Fruit fly (Drosophila melanogaster) whole organism, embryonic: Measurements from ENCODE around the gene Pcyt1.

ENCODE experiments used
- Aef1 ChIP-seq: fragments of 200-800 bp; sonication (Bioruptor generic); IDR thresholded peaks from 3 replicates; pipeline ENCODE4 v1.3.6; 2022; ENCODE audit warnings: missing biosample characterization, missing genetic modification characterization
- Antp ChIP-seq: fragments of 200-800 bp; sonication (Bioruptor generic); optimal IDR thresholded peaks from 3 replicates; lab custom pipeline; 2016; ENCODE audit warnings: missing biosample characterization, missing genetic modification characterization
- CG10267 ChIP-seq: fragments of 200-800 bp; sonication (Bioruptor generic); optimal IDR thresholded peaks from 2 replicates; lab custom pipeline; 2018; ENCODE audit warnings: missing biosample characterization, mild to moderate bottlenecking, missing genetic modification characterization, moderate library complexity
- CG11247 ChIP-seq: fragments of 200-800 bp; sonication (Bioruptor generic); IDR thresholded peaks from 2 replicates; pipeline ENCODE4 v1.3.6; 2022; ENCODE audit warnings: missing biosample characterization, missing genetic modification characterization
- CG11456 ChIP-seq: fragments of 200-800 bp; sonication (Bioruptor generic); IDR thresholded peaks from 3 replicates; pipeline ENCODE4 v1.3.6; 2022; ENCODE audit warnings: missing biosample characterization, missing genetic modification characterization
- CG15601 ChIP-seq: fragments of 200-800 bp; sonication (Bioruptor generic); optimal IDR thresholded peaks from 3 replicates; lab custom pipeline; 2019; ENCODE audit warnings: missing biosample characterization, mild to moderate bottlenecking, missing genetic modification characterization, moderate library complexity
- CG1603 ChIP-seq: fragments of 200-800 bp; sonication (Bioruptor generic); optimal IDR thresholded peaks from 2 replicates; lab custom pipeline; 2019; ENCODE audit warnings: missing biosample characterization, mild to moderate bottlenecking, missing genetic modification characterization, moderate library complexity
- CG16863 ChIP-seq: fragments of 200-800 bp; sonication (Bioruptor generic); optimal IDR thresholded peaks from 3 replicates; lab custom pipeline; 2016; ENCODE audit warnings: missing biosample characterization, missing genetic modification characterization
- CG17612 ChIP-seq: fragments of 200-800 bp; sonication (Bioruptor generic); IDR thresholded peaks from 2 replicates; pipeline ENCODE4 v1.3.6; 2022; ENCODE audit warnings: missing biosample characterization, missing genetic modification characterization
- CG18262 ChIP-seq: fragments of 200-800 bp; optimal IDR thresholded peaks from 3 replicates; lab custom pipeline; 2019; ENCODE audit warnings: missing biosample characterization, mild to moderate bottlenecking, missing genetic modification characterization, moderate library complexity
- CG30403 ChIP-seq: fragments of 200-800 bp; sonication (Bioruptor generic); optimal IDR thresholded peaks from 3 replicates; lab custom pipeline; 2016; ENCODE audit warnings: missing biosample characterization, missing genetic modification characterization
- CG6175 ChIP-seq: fragments of 200-800 bp; sonication (Bioruptor generic); IDR thresholded peaks from 3 replicates; pipeline ENCODE4 v1.3.6; 2022; ENCODE audit warnings: missing biosample characterization, missing genetic modification characterization
- CG7357 ChIP-seq: fragments of 200-800 bp; sonication (Bioruptor generic); IDR thresholded peaks from 3 replicates; pipeline ENCODE4 v1.3.6; 2022; ENCODE audit warnings: missing biosample characterization, missing genetic modification characterization
- CG7556 ChIP-seq: fragments of 200-800 bp; sonication (Bioruptor generic); optimal IDR thresholded peaks from 2 replicates; lab custom pipeline; 2017; ENCODE audit warnings: missing biosample characterization, mild to moderate bottlenecking, missing genetic modification characterization
- CG9876 ChIP-seq: fragments of 200-800 bp; sonication (Bioruptor generic); optimal IDR thresholded peaks from 2 replicates; lab custom pipeline; 2016; ENCODE audit warnings: missing biosample characterization, missing genetic modification characterization
- CoRest ChIP-seq: fragments of 200-800 bp; sonication (Bioruptor generic); optimal IDR thresholded peaks from 3 replicates; lab custom pipeline; 2018; ENCODE audit warnings: missing biosample characterization, mild to moderate bottlenecking, missing genetic modification characterization, moderate library complexity
- Dek ChIP-seq: fragments of 200-800 bp; sonication (Bioruptor generic); optimal IDR thresholded peaks from 3 replicates; lab custom pipeline; 2019; ENCODE audit warnings: missing biosample characterization, mild to moderate bottlenecking, missing genetic modification characterization, moderate library complexity
- Dfd ChIP-seq, 2 experiments: fragments of >200 bp; optimal IDR thresholded peaks; 2 replicates each; lab custom pipeline; 2017; ENCODE audit warnings: missing biosample characterization in 2 of 2, missing genetic modification characterization in 2 of 2
- Ets97D ChIP-seq: fragments of 200-800 bp; sonication (Bioruptor generic); optimal IDR thresholded peaks from 3 replicates; lab custom pipeline; 2016; ENCODE audit warnings: missing biosample characterization, missing genetic modification characterization
- Gug ChIP-seq: fragments of 200-800 bp; sonication (Bioruptor generic); IDR thresholded peaks from 4 replicates; pipeline ENCODE4 v1.3.6; 2022; ENCODE audit warnings: missing biosample characterization, missing genetic modification characterization
- H15 ChIP-seq: fragments of 200-800 bp; sonication (Bioruptor generic); IDR thresholded peaks from 3 replicates; pipeline ENCODE4 v1.3.6; 2022; ENCODE audit warnings: missing biosample characterization, missing genetic modification characterization
- Hr39 ChIP-seq: fragments of >200 bp; optimal IDR thresholded peaks from 2 replicates; lab custom pipeline; 2017
- MBD-R2 ChIP-seq: fragments of 200-800 bp; sonication (Bioruptor generic); IDR thresholded peaks from 2 replicates; pipeline ENCODE4 v1.3.6; 2022; ENCODE audit warnings: missing biosample characterization, missing genetic modification characterization
- Mes4 ChIP-seq: fragments of 200-800 bp; sonication (Bioruptor generic); optimal IDR thresholded peaks from 2 replicates; lab custom pipeline; 2016; ENCODE audit warnings: missing biosample characterization, missing genetic modification characterization
- NC2β ChIP-seq: fragments of 200-800 bp; sonication (Bioruptor generic); optimal IDR thresholded peaks from 2 replicates; lab custom pipeline; 2016; ENCODE audit warnings: missing biosample characterization, missing genetic modification characterization
- NfI ChIP-seq: fragments of 200-800 bp; sonication (Bioruptor generic); optimal IDR thresholded peaks from 3 replicates; lab custom pipeline; 2018; ENCODE audit warnings: missing biosample characterization, mild to moderate bottlenecking, missing genetic modification characterization, moderate library complexity
- Poxn ChIP-seq: fragments of 200-800 bp; sonication (Bioruptor generic); IDR thresholded peaks from 2 replicates; pipeline ENCODE4 v1.3.6; 2022; ENCODE audit warnings: missing biosample characterization, missing genetic modification characterization
- Sox102F ChIP-seq: fragments of 200-800 bp; sonication (Bioruptor generic); optimal IDR thresholded peaks from 2 replicates; lab custom pipeline; 2018; ENCODE audit warnings: missing biosample characterization, mild to moderate bottlenecking, missing genetic modification characterization, moderate library complexity
- Xrp1 ChIP-seq: fragments of 200-800 bp; sonication (Bioruptor generic); IDR thresholded peaks from 2 replicates; pipeline ENCODE4 v1.3.6; 2022; ENCODE audit warnings: missing biosample characterization, missing genetic modification characterization
- amos ChIP-seq: fragments of 200-800 bp; sonication (Bioruptor generic); IDR thresholded peaks from 2 replicates; pipeline ENCODE4 v1.3.6; 2022; ENCODE audit warnings: missing biosample characterization, missing genetic modification characterization; ENCODE audit not compliant: partially characterized antibody
- aop ChIP-seq: fragments of 200-800 bp; sonication (Bioruptor generic); IDR thresholded peaks from 2 replicates; pipeline ENCODE4 v1.3.6; 2022; ENCODE audit warnings: missing biosample characterization, missing genetic modification characterization
- da ChIP-seq: fragments of 200-800 bp; sonication (Bioruptor generic); optimal IDR thresholded peaks from 2 replicates; lab custom pipeline; 2016; ENCODE audit warnings: missing biosample characterization, missing genetic modification characterization
- grau ChIP-seq: fragments of 200-800 bp; optimal IDR thresholded peaks from 3 replicates; lab custom pipeline; 2019; ENCODE audit warnings: missing biosample characterization, mild to moderate bottlenecking, missing genetic modification characterization, moderate library complexity
- hkb ChIP-seq, 2 experiments: fragments of 200-800 bp in 1 of 2; fragments of >200 bp in 1 of 2; sonication (Bioruptor generic) in 1 of 2; IDR thresholded peaks in 1 of 2; optimal IDR thresholded peaks in 1 of 2; 2 replicates each; pipeline versions ENCODE4 v1.3.6 to Lab custom; 2017 to 2022; ENCODE audit warnings: missing biosample characterization in 1 of 2, missing genetic modification characterization in 1 of 2
- lbe ChIP-seq: fragments of 200-800 bp; sonication (Bioruptor generic); optimal IDR thresholded peaks from 2 replicates; lab custom pipeline; 2016; ENCODE audit warnings: missing biosample characterization, mild to moderate bottlenecking, missing genetic modification characterization
- lilli ChIP-seq: fragments of 200-800 bp; sonication (Bioruptor generic); optimal IDR thresholded peaks from 3 replicates; lab custom pipeline; 2016; ENCODE audit warnings: missing biosample characterization, missing genetic modification characterization
- mld ChIP-seq: fragments of 200-800 bp; sonication (Bioruptor generic); IDR thresholded peaks from 3 replicates; pipeline ENCODE4 v1.3.6; 2022; ENCODE audit warnings: missing biosample characterization, missing genetic modification characterization; ENCODE audit not compliant: partially characterized antibody
- odd ChIP-seq: fragments of 200-800 bp; sonication (Bioruptor generic); optimal IDR thresholded peaks from 2 replicates; lab custom pipeline; 2017; ENCODE audit warnings: missing biosample characterization, mild to moderate bottlenecking, missing genetic modification characterization
- otp ChIP-seq: fragments of 200-800 bp; sonication (Bioruptor generic); IDR thresholded peaks from 3 replicates; pipeline ENCODE4, ENCODE4 v1.3.6; 2022; ENCODE audit warnings: missing biosample characterization, missing genetic modification characterization
- psq ChIP-seq: fragments of 200-800 bp; sonication (Bioruptor generic); optimal IDR thresholded peaks from 2 replicates; lab custom pipeline; 2017; ENCODE audit warnings: missing biosample characterization, missing genetic modification characterization
- rib ChIP-seq: fragments of 200-800 bp; sonication (Bioruptor generic); IDR thresholded peaks from 2 replicates; pipeline ENCODE4 v1.3.6; 2022; ENCODE audit warnings: missing biosample characterization, missing genetic modification characterization
- run ChIP-seq: fragments of 200-800 bp; sonication (Bioruptor generic); optimal IDR thresholded peaks from 3 replicates; lab custom pipeline; 2018; ENCODE audit warnings: missing biosample characterization, mild to moderate bottlenecking, missing genetic modification characterization
- sc ChIP-seq, 3 experiments: fragments of >200 bp in 2 of 3; fragments of 200-800 bp in 1 of 3; sonication (Bioruptor generic) in 1 of 3; optimal IDR thresholded peaks; 2 replicates in 2 of 3; 3 replicates in 1 of 3; lab custom pipeline; 2017; ENCODE audit warnings: mild to moderate bottlenecking in 1 of 3, missing biosample characterization in 1 of 3, missing genetic modification characterization in 1 of 3, missing genetic modification reagents in 1 of 3
- sob ChIP-seq: fragments of 200-800 bp; sonication (Bioruptor generic); IDR thresholded peaks from 2 replicates; pipeline ENCODE4 v1.3.6; 2022; ENCODE audit warnings: missing biosample characterization, missing genetic modification characterization
- tap ChIP-seq: fragments of 200-800 bp; optimal IDR thresholded peaks from 3 replicates; lab custom pipeline; 2019; ENCODE audit warnings: missing biosample characterization, mild to moderate bottlenecking, missing genetic modification characterization, moderate library complexity
- trh ChIP-seq: fragments of 200-800 bp; sonication (Bioruptor generic); optimal IDR thresholded peaks from 2 replicates; lab custom pipeline; 2016; ENCODE audit warnings: missing biosample characterization, missing genetic modification characterization
- usp ChIP-seq: fragments of >200 bp; optimal IDR thresholded peaks from 2 replicates; lab custom pipeline; 2017; ENCODE audit warnings: missing biosample characterization, missing genetic modification characterization
- vfl ChIP-seq: fragments of 200-800 bp; sonication (Bioruptor generic); optimal IDR thresholded peaks from 2 replicates; lab custom pipeline; 2016; ENCODE audit warnings: missing biosample characterization, missing genetic modification characterization
- zf30C ChIP-seq: fragments of 200-800 bp; sonication (Bioruptor generic); optimal IDR thresholded peaks from 3 replicates; lab custom pipeline; 2018; ENCODE audit warnings: missing biosample characterization, mild to moderate bottlenecking, missing genetic modification characterization
- zfh1 ChIP-seq: fragments of 200-800 bp; sonication (Bioruptor generic); IDR thresholded peaks from 3 replicates; pipeline ENCODE4 v1.3.6; 2022; ENCODE audit warnings: missing biosample characterization, missing genetic modification characterization

Pcyt1 gene

dm6 chr3L:1584003-1584402, 38.1 kb downstream of the Pcyt1 start (continued):
- peak; percentile 51 for TF ChIP-seq Mes4 (GFP tag; lab: Kevin White, UChicago)
- TF ChIP-seq CG6175, result no peak
- peak; percentile 23; the same call in 1 of the 2 replicates for TF ChIP-seq MBD-R2 (GFP tag; lab: Robert Waterston, UW)
- TF ChIP-seq Aef1, result 0 out of 3 replicates have a peak, but pooled peaks have one; percentile 13
- 0 out of 3 replicates have a peak, but pooled peaks have one; percentile 48 for TF ChIP-seq CG11456
- no peak for TF ChIP-seq CG17612
- no peak for TF ChIP-seq Dek (tag; lab: Kevin White, UChicago)
- peak; percentile 59 for TF ChIP-seq CG15601
- no peak for TF ChIP-seq Ets97D (GFP tag; lab: Kevin White, UChicago)
- TF ChIP-seq CG7357, result 0 out of 3 replicates have a peak, but pooled peaks have one; percentile 51
- no peak for TF ChIP-seq Dfd (GFP tag; optimal IDR thresholded peaks at IDR 0.05; lab: Kevin White, UChicago)
- TF ChIP-seq rib (GFP tag; lab: Robert Waterston, UW), result no peak
- TF ChIP-seq Gug, result peak; percentile 44; the same call in 2 of the 4 replicates
- TF ChIP-seq usp (GFP tag; lab: Kevin White, UChicago), result no peak
- peak; percentile 84 for TF ChIP-seq CG1603 (tag; lab: Kevin White, UChicago)
- TF ChIP-seq H15, result 0 out of 3 replicates have a peak, but pooled peaks have one; percentile 45
- TF ChIP-seq Sox102F (GFP tag; lab: Kevin White, UChicago), result peak; percentile 82
- no peak for TF ChIP-seq lbe (GFP tag; lab: Kevin White, UChicago)
- TF ChIP-seq Xrp1 (GFP tag; lab: Robert Waterston, UW), result peak; percentile 86
- no peak for TF ChIP-seq vfl (GFP tag; lab: Kevin White, UChicago)
- TF ChIP-seq zf30C (GFP tag; lab: Kevin White, UChicago), result peak; percentile 22
- TF ChIP-seq odd (GFP tag; lab: Kevin White, UChicago), result peak; percentile 25
- TF ChIP-seq da (GFP tag; lab: Kevin White, UChicago), result no peak
- peak; percentile 56 for TF ChIP-seq CG16863 (GFP tag; lab: Kevin White, UChicago)
- TF ChIP-seq sob (GFP tag; lab: Robert Waterston, UW), result peak; percentile 55; the same call in 1 of the 2 replicates
- TF ChIP-seq CG18262, result peak; percentile 80
- peak; percentile 64 for TF ChIP-seq NC2β
- peak; percentile 59 for TF ChIP-seq CG10267 (tag; lab: Kevin White, UChicago)
- peak; percentile 55 for TF ChIP-seq lilli
- TF ChIP-seq zfh1 (GFP tag; lab: Robert Waterston, UW), result peak; percentile 82; the same call in 2 of the 3 replicates
- no peak for TF ChIP-seq amos
- peak; percentile 37 for TF ChIP-seq Antp (GFP tag; lab: Kevin White, UChicago)
- peak; percentile 33 for TF ChIP-seq CG7556 (GFP tag; lab: Kevin White, UChicago)
- TF ChIP-seq trh (GFP tag; lab: Kevin White, UChicago), result peak; percentile 26
- 0 out of 2 replicates have a peak, but pooled peaks have one; percentile 42 for TF ChIP-seq CG11247
- TF ChIP-seq NfI (GFP tag; lab: Kevin White, UChicago), result peak; percentile 32
- peak; percentile 66 for TF ChIP-seq grau
- no peak for TF ChIP-seq mld (GFP tag; lab: Robert Waterston, UW)
- TF ChIP-seq CG30403, result peak; percentile 68
- TF ChIP-seq otp, result peak; percentile 84
- no peak for TF ChIP-seq Poxn
- peak; percentile 60 for TF ChIP-seq CoRest (tag; lab: Kevin White, UChicago)
- peak; percentile 43; the same call in 1 of the 2 replicates for TF ChIP-seq aop (GFP tag; lab: Robert Waterston, UW)
- peak; percentile 22 for TF ChIP-seq psq
- TF ChIP-seq tap, result peak; percentile 50
- TF ChIP-seq Hr39 (lab: Kevin White, UChicago), result no peak
- TF ChIP-seq sc (optimal IDR thresholded peaks at IDR 0.05; lab: Kevin White, UChicago), result no peak
- TF ChIP-seq sc (GFP tag; optimal IDR thresholded peaks at IDR 0.05; lab: Kevin White, UChicago), result peak; percentile 67
- no peak for TF ChIP-seq hkb (optimal IDR thresholded peaks at IDR 0.05; lab: Kevin White, UChicago)
- no peak for TF ChIP-seq hkb (GFP tag; IDR thresholded peaks at IDR 0.05; lab: Robert Waterston, UW)
- peak; percentile 19 for TF ChIP-seq CG9876 (GFP tag; lab: Kevin White, UChicago)
- TF ChIP-seq run, result no peak
